Worm (Caenorhabditis elegans) whole organism, midembryonic: ENCODE data around the gene emb-9.

Source experiments
- T22C8.4 ChIP-seq: fragments of 200-800 bp; sonication (Bioruptor generic); IDR thresholded peaks from 2 replicates; pipeline ENCODE4 v1.3.6; 2022; ENCODE audit warnings: missing genetic modification characterization, missing compliant biosample characterization
- cog-1 ChIP-seq: sonication (generic microtip); optimal IDR thresholded peaks from 2 replicates; lab custom pipeline; 2016; ENCODE audit warnings: missing genetic modification characterization, missing compliant biosample characterization
- flt-1 ChIP-seq: fragments of 200-800 bp; sonication (Bioruptor generic); IDR thresholded peaks from 2 replicates; pipeline ENCODE4 v1.3.6; 2022; ENCODE audit warnings: missing genetic modification characterization, missing compliant biosample characterization
- med-1 ChIP-seq: sonication (generic microtip); optimal IDR thresholded peaks from 2 replicates; lab custom pipeline; 2017; ENCODE audit warnings: missing genetic modification characterization, mild to moderate bottlenecking, missing compliant biosample characterization, antibody characterized with exemption, missing genetic modification reagents; ENCODE audit not compliant: insufficient read depth
- ref-1 ChIP-seq: fragments of 200-800 bp; sonication (Bioruptor generic); conservative IDR thresholded peaks from 2 replicates; pipeline ENCODE4 v1.3.6; 2022; ENCODE audit warnings: missing genetic modification reagents, missing genetic modification characterization, missing compliant biosample characterization
- tab-1 ChIP-seq: fragments of 200-800 bp; sonication (Bioruptor generic); IDR thresholded peaks from 2 replicates; pipeline ENCODE4 v1.3.6; 2022; ENCODE audit warnings: missing genetic modification characterization, missing compliant biosample characterization
- ztf-23 ChIP-seq: fragments of 200-800 bp; sonication (Bioruptor generic); IDR thresholded peaks from 2 replicates; pipeline ENCODE4 v1.3.6; 2022; ENCODE audit warnings: missing genetic modification reagents, missing genetic modification characterization, missing compliant biosample characterization
- ztf-29 ChIP-seq: fragments of 200-800 bp; sonication (Bioruptor generic); IDR thresholded peaks from 2 replicates; pipeline ENCODE4 v1.3.6; 2022; ENCODE audit warnings: missing genetic modification reagents, missing genetic modification characterization, missing compliant biosample characterization

- TF ChIP-seq med-1: no peak
- no peak for TF ChIP-seq flt-1 (GFP tag; lab: Robert Waterston, UW)
- no peak for TF ChIP-seq cog-1 (tag; lab: Kevin White, UChicago)
- no peak for TF ChIP-seq ztf-23 (GFP tag; lab: Robert Waterston, UW)
- no peak for TF ChIP-seq ref-1
- TF ChIP-seq tab-1: no peak
- TF ChIP-seq ztf-29 (GFP tag; lab: Robert Waterston, UW): no peak
- TF ChIP-seq T22C8.4 (GFP tag; lab: Robert Waterston, UW): no peak
Observed at ce11 chrIII:9337968-9338367, 6.3 kb downstream of the emb-9 start.
